Worm (Caenorhabditis elegans): Measurements from ENCODE around the gene F02C12.1.

F02C12.1 gene

DNA sequence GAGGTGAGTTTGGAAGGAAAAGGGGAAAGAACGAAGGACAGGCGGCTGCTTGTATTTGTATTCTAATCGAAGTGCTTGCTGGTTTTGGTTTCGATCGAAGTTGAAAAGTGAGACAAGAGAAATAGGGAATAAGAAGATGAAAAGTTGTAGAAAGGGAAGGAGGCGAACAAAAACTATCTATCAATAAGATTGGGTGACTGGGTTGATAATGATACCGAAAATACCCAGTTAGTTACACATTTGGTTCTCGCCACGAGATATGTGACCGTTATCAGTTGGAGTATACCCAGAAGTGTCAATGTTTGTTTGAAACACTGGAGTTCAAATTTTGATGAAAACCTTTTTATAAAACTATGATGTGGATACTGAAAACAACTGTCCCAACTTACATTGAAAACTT is 33.6 kb upstream of the F02C12.1 start (continued):
- TF ChIP-seq mdl-1 (tag; optimal IDR thresholded peaks at IDR 0.05) (peak in 1 of 2 experiments; percentile 63), dmd-6 (GFP tag; IDR thresholded peaks at IDR 0.05) (peak; percentile 93), ceh-62 (tag; optimal IDR thresholded peaks at IDR 0.05) (no peak)

DNA sequence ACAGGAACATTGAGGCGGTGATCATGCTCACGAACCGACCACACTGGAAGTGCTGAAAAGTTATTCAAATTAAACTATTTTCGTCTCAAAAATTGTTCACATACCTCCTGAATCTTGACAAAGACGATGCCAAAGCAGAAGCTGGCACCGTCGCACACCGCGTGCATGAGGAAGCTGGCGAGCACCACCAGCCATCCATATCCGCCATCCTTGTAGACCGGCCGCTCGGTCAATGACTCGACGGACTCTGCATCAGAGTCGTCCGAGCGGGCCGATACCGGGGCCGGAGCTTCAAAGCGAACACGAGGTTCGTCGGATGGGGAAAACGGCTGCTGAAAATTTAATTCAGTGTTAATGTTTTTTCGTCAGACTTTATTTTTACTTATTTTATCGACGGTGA is 25.7 kb upstream of the F02C12.1 start:
- TF ChIP-seq set-16 (GFP tag; IDR thresholded peaks at IDR 0.05) (peak; percentile 85), ceh-20 (GFP tag; IDR thresholded peaks at IDR 0.05) (0 out of 2 replicates have a peak, but pooled peaks have one; percentile 18), fos-1 (tag; optimal IDR thresholded peaks at IDR 0.05) (no peak), mxl-3 (GFP tag; optimal IDR thresholded peaks at IDR 0.05) (no peak), aha-1 (tag) (peak; percentile 87), dmd-8 (GFP tag; IDR thresholded peaks at IDR 0.05) (0 out of 2 replicates have a peak, but pooled peaks have one; percentile 29), D1046.2 (GFP tag; IDR thresholded peaks at IDR 0.05) (0 out of 2 replicates have a peak, but pooled peaks have one; percentile 37)

DNA sequence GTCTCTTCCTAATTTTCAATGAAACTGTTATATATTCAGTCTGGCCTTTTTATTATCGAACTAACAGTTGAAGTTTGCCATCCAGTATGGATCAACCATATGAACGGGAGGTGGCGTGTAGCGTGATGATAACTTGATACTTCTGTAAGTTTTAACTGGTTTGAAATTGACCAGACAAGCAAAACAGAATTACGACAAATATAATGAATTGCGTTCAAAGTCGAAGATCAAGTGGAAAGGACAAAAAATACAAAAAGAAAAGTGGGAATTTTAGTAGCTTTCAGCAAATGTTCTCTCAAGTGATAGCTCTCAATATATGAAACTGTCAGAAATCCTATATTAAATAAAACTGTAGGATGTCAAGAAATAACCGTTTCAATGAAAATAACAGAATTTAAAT is 25.0 kb upstream of the F02C12.1 start, which contains the start of the genes C49F8.14 and gem-1:
Gene C49F8.14 (minus strand): TSS at position 99 of the 400 bp plus-strand sequence.
Gene gem-1 (minus strand): TSS at position 142 of the 400 bp plus-strand sequence.
- TF ChIP-seq zfp-2 (tag; optimal IDR thresholded peaks at IDR 0.05) (no peak), ceh-32 (tag; optimal IDR thresholded peaks at IDR 0.05; ENCODE audit: poor library complexity) (no peak), mxl-3 (GFP tag; optimal IDR thresholded peaks at IDR 0.05) (no peak), unc-62 (GFP tag; optimal IDR thresholded peaks at IDR 0.05 in 1 of 2) (peak in 1 of 2 experiments; percentile 97), unc-62 (tag; optimal IDR thresholded peaks at IDR 0.05) (no peak), nhr-76 (tag; optimal IDR thresholded peaks at IDR 0.05) (no peak)

DNA sequence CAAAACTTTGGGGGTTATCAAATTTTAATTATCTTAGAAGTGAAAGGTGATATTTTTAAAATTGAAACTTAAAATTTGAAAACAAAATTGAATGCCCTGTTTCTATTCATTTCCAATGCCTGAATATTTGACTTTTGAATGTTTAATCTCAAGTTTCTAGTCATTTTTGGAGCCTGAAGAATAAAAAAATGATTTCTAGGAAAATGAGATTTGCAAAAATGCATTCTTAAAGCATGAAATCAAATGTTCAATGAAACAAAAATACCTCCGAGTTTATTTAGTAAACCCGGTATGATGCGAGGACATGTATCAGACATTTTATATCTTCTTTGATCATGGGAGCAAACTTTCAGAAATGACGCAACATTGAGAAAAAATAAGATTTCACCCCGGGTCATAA is 22.8 kb upstream of the F02C12.1 start:
- TF ChIP-seq aha-1 (tag), result peak; percentile 4
- peak; percentile 9 for TF ChIP-seq nhr-11 (tag; optimal IDR thresholded peaks at IDR 0.05)
- TF ChIP-seq T20F7.1 (GFP tag; optimal IDR thresholded peaks at IDR 0.05), result no peak

DNA sequence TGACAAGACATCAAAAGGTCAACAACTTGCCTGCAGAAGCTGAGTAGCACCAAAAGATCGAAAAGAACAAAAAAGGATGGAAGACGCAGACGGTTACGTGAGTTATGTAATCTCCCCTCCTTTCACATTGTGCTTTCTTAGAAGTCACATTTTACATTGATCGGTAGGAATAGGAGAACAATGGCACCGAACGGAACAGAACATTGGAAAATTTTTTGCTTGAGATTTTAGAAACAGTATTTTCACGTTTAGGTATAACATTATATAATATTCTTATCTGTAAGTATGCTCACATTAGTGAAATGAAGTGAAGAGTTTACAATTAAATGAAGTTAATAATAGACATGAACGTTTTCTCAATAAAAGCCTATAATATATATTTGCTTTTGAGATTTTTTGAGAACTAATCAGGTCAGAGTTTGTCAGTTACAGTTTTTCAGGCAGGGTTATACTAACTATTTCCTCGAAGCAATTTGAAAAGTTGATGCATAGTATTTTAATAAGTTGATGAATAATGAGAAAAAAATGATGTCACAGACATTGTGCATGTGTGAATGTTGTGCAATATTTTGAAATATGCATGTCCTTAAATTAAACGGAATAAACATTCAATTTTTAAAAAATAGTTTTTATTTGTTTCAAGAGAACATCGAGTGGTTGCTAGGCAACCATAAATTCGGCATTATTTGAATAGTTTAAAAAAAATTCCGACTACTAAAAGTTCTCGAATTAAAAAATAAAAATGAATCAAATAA is 20.7 kb upstream of the F02C12.1 start:
- TF ChIP-seq daf-19 (GFP tag; conservative IDR thresholded peaks at IDR 0.05) (no peak), fos-1 (tag; optimal IDR thresholded peaks at IDR 0.05) (no peak), mdl-1 (tag; optimal IDR thresholded peaks at IDR 0.05) (no peak), aha-1 (tag) (peak; percentile 95), Y75B8A.6 (GFP tag; IDR thresholded peaks at IDR 0.05) (no peak), nhr-237 (tag; optimal IDR thresholded peaks at IDR 0.05) (no peak), zag-1 (tag; optimal IDR thresholded peaks at IDR 0.05) (no peak), hlh-30 (tag; optimal IDR thresholded peaks at IDR 0.05; ENCODE audit: insufficient read depth) (peak; percentile 0), cey-2 (tag; optimal IDR thresholded peaks at IDR 0.05; ENCODE audit: borderline replicate concordance, insufficient read depth) (no peak), nhr-111 (GFP tag; optimal IDR thresholded peaks at IDR 0.05) (no peak), mep-1 (tag; optimal IDR thresholded peaks at IDR 0.05) (no peak), mxl-3 (GFP tag; optimal IDR thresholded peaks at IDR 0.05) (no peak), gei-8 (GFP tag; optimal IDR thresholded peaks at IDR 0.05) (no peak), unc-62 (GFP tag; optimal IDR thresholded peaks at IDR 0.05 in 1 of 2) (peak in 1 of 2 experiments; percentile 29), unc-62 (tag; optimal IDR thresholded peaks at IDR 0.05) (no peak), zip-2 (tag; optimal IDR thresholded peaks at IDR 0.05) (peak; percentile 95)

DNA sequence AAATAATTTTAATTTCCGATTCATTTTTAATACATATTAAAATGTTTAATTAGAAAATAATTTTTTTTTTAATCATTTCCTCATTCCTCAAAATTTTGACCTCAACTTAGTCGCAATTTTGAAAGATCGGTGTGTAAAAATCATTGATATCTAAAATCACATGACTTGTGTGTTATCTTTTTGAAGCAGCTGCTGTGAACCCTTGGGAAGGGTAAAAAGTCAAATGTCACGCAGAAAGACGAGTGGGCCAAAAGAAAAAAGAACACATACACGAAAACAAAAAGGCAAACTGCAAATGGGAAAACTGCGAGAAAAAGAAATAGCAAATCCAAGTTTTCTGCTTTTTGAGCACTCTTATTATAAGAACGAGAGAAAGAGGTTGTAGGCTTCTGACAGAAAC is 18.6 kb upstream of the F02C12.1 start:
- TF ChIP-seq jun-1 (tag; optimal IDR thresholded peaks at IDR 0.05) (no peak), dve-1 (tag; optimal IDR thresholded peaks at IDR 0.05; ENCODE audit: insufficient read depth) (no peak), lsy-2 (tag; optimal IDR thresholded peaks at IDR 0.05) (peak in 1 of 2 experiments; percentile 38), pha-4 (GFP tag; IDR thresholded peaks at IDR 0.05) (no peak), pha-4 (tag; optimal IDR thresholded peaks at IDR 0.05) (no peak), hlh-30 (tag; optimal IDR thresholded peaks at IDR 0.05; ENCODE audit: insufficient read depth) (peak; percentile 81), lin-15B (tag; optimal IDR thresholded peaks at IDR 0.05) (no peak), unc-130 (GFP tag; optimal IDR thresholded peaks at IDR 0.05) (no peak), pqm-1 (tag; optimal IDR thresholded peaks at IDR 0.05) (no peak), daf-16 (GFP tag; optimal IDR thresholded peaks at IDR 0.05) (peak in 1 of 2 experiments; percentile 12), daf-16 (tag; optimal IDR thresholded peaks at IDR 0.05) (no peak), aly-2 (tag; optimal IDR thresholded peaks at IDR 0.05) (no peak), egl-43 (GFP tag; IDR thresholded peaks at IDR 0.05) (no peak), ama-1 (optimal IDR thresholded peaks at IDR 0.05) (no peak), lir-3 (tag; optimal IDR thresholded peaks at IDR 0.05) (no peak), lin-39 (tag; optimal IDR thresholded peaks at IDR 0.05) (no peak), unc-62 (GFP tag; optimal IDR thresholded peaks at IDR 0.05 in 1 of 2) (peak in 1 of 2 experiments; percentile 22), unc-62 (tag; optimal IDR thresholded peaks at IDR 0.05) (no peak)
